Worm (Caenorhabditis elegans): ENCODE results near the gene nhr-212.

DNA sequence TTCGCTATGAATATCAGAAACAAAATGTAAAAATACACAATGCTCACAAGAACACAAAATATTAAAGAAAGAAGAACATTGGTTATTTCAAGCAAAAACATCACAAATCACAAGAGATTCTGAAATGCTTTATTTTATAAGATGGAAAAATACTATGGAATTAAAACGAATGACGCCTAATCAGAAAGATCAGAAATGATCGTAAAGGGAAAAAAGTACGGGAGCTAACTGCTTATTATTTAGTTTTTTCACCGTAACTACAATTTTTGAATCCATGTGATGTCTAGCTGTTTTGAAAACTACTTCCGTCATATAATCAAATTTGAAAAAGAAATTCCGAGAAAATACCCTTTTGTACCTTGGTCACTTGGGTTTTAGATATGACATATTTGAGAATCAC, 16.2 kb upstream of the nhr-212 start, which contains the start of gene srbc-57:
- TF ChIP-seq him-1 (tag; optimal IDR thresholded peaks at IDR 0.05) (no peak), W03F9.2 (tag; optimal IDR thresholded peaks at IDR 0.05) (no peak)
